Fruit fly (Drosophila melanogaster) Kc167 (cell line): ENCODE data around the gene sowah.

ENCODE experiments used
- Myc ChIP-seq: fragments of >200 bp; optimal IDR thresholded peaks from 2 replicates; lab custom pipeline; 2017; ENCODE audit warnings: missing external identifiers
- Sin3A ChIP-seq: fragments of >200 bp; optimal IDR thresholded peaks from 2 replicates; lab custom pipeline; 2018; ENCODE audit warnings: missing external identifiers
- h ChIP-seq: fragments of >200 bp; optimal IDR thresholded peaks from 3 replicates; lab custom pipeline; 2018; ENCODE audit warnings: missing external identifiers
- psq ChIP-seq: fragments of >200 bp; optimal IDR thresholded peaks from 2 replicates; lab custom pipeline; 2017; ENCODE audit warnings: missing external identifiers
- ttk ChIP-seq: sonication (Bioruptor generic); optimal IDR thresholded peaks from 2 replicates; lab custom pipeline; 2017; ENCODE audit warnings: missing external identifiers

DNA sequence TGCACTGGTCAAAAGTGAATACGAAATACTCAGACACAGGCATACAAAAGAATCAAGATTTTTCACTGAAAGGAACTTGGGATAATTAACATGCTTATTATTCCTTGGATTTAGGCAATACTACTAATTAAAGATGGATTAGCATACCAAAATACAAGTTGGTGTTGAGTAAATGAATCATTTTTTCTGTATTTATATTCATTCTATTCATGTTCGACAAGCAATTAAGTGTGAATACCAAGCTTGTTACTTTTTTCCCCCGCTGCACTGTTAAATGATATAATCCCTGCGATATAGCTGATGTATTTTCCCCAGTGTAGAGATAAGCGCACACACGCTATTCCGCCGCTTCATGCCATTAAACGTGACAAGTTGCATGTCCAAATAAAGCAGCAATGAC, 14.6 kb downstream of the sowah start:
- TF ChIP-seq h (lab: Kevin White, UChicago) (no peak), Myc (no peak), ttk (lab: Kevin White, UChicago) (no peak), Sin3A (lab: Kevin White, UChicago) (no peak), psq (lab: Kevin White, UChicago) (no peak)
